Worm (Caenorhabditis elegans): ENCODE measurements around the gene col-88.

DNA sequence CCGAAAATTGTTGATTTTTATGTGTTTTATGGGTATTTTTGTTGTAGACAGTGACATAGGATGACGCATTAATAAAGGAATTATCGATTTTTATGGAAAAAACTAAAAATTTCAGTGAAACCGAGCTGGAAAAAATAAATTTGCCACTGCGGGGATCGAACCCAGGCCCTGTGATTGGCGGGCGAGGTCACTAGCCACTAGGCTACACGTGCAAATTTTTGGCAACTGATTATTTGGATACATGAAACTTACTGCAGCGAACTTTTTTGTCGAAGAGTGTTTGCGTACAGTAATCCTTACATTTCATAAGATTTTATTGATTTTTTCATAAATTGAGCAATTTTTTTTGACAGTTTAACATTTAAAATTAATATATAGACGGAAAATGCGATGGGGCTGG lies 48.3 kb downstream of the col-88 start:
- TF ChIP-seq R02D3.7 (tag; optimal IDR thresholded peaks at IDR 0.05): peak; percentile 63
- TF ChIP-seq ceh-9 (tag; optimal IDR thresholded peaks at IDR 0.05): no peak
- TF ChIP-seq nhr-23 (tag; optimal IDR thresholded peaks at IDR 0.05): peak; percentile 6
- TF ChIP-seq lin-15B (tag; optimal IDR thresholded peaks at IDR 0.05): peak; percentile 11
